Fruit fly (Drosophila melanogaster) whole organism, adult: ENCODE measurements around the gene Rpn12.

ENCODE experiments used
- CG11617 ChIP-seq: fragments of 200-800 bp; sonication (Bioruptor generic); optimal IDR thresholded peaks from 2 replicates; lab custom pipeline; 2017; ENCODE audit warnings: mild to moderate bottlenecking, missing biosample characterization, missing genetic modification reagents, missing genetic modification characterization
- CG12768 ChIP-seq: fragments of 200-800 bp; sonication (Bioruptor generic); optimal IDR thresholded peaks from 2 replicates; lab custom pipeline; 2017; ENCODE audit warnings: missing biosample characterization, missing genetic modification characterization, mild to moderate bottlenecking, moderate library complexity, missing genetic modification reagents
- CG14711 ChIP-seq: fragments of 200-800 bp; sonication (Bioruptor generic); optimal IDR thresholded peaks from 2 replicates; lab custom pipeline; 2018; ENCODE audit warnings: missing biosample characterization, mild to moderate bottlenecking, missing genetic modification characterization, moderate library complexity
- CG1620 ChIP-seq: fragments of 200-800 bp; sonication (Bioruptor generic); optimal IDR thresholded peaks from 2 replicates; lab custom pipeline; 2016; ENCODE audit warnings: missing biosample characterization, missing genetic modification characterization
- CG33017 ChIP-seq: fragments of 200-800 bp; sonication (Bioruptor generic); optimal IDR thresholded peaks from 2 replicates; lab custom pipeline; 2018; ENCODE audit warnings: missing biosample characterization, mild to moderate bottlenecking, missing genetic modification characterization, moderate library complexity
- CG5204 ChIP-seq: fragments of 200-800 bp; sonication (Bioruptor generic); optimal IDR thresholded peaks from 2 replicates; lab custom pipeline; 2016; ENCODE audit warnings: missing biosample characterization, missing genetic modification characterization
- CG7045 ChIP-seq: fragments of 200-800 bp; sonication (Bioruptor generic); optimal IDR thresholded peaks from 2 replicates; lab custom pipeline; 2017; ENCODE audit warnings: missing biosample characterization, mild to moderate bottlenecking, missing genetic modification characterization
- CG7101 ChIP-seq: fragments of 200-800 bp; sonication (Bioruptor generic); optimal IDR thresholded peaks from 2 replicates; lab custom pipeline; 2018; ENCODE audit warnings: missing biosample characterization, mild to moderate bottlenecking, missing genetic modification characterization, moderate library complexity
- Clk ChIP-seq: fragments of 200-800 bp; sonication (Bioruptor generic); optimal IDR thresholded peaks from 2 replicates; lab custom pipeline; 2017; ENCODE audit warnings: missing biosample characterization, missing genetic modification characterization
- Crg-1 ChIP-seq: fragments of 200-800 bp; sonication (Bioruptor generic); optimal IDR thresholded peaks from 2 replicates; lab custom pipeline; 2016; ENCODE audit warnings: missing biosample characterization, missing genetic modification characterization
- Hr96 ChIP-seq: fragments of 200-800 bp; sonication (Bioruptor generic); optimal IDR thresholded peaks from 2 replicates; lab custom pipeline; 2016; ENCODE audit warnings: missing biosample characterization, missing genetic modification characterization
- Mnt ChIP-seq: fragments of 200-800 bp; sonication (Bioruptor generic); optimal IDR thresholded peaks from 2 replicates; lab custom pipeline; 2016; ENCODE audit warnings: missing biosample characterization, mild to moderate bottlenecking, missing genetic modification characterization
- bab1 ChIP-seq: fragments of 200-800 bp; sonication (Bioruptor generic); optimal IDR thresholded peaks from 3 replicates; lab custom pipeline; 2019; ENCODE audit warnings: missing biosample characterization, mild to moderate bottlenecking, missing genetic modification characterization, moderate library complexity
- cic ChIP-seq: fragments of 200-800 bp; sonication (Bioruptor generic); optimal IDR thresholded peaks from 2 replicates; lab custom pipeline; 2017; ENCODE audit warnings: missing biosample characterization, mild to moderate bottlenecking, missing genetic modification characterization, moderate library complexity
- cnc ChIP-seq, 2 experiments: fragments of >200 bp; optimal IDR thresholded peaks; 2 replicates each; lab custom pipeline; 2017
- kay ChIP-seq: fragments of 200-800 bp; sonication (Bioruptor generic); peaks from one replicate; lab custom pipeline; 2016; ENCODE audit warnings: missing biosample characterization, missing genetic modification characterization, borderline replicate concordance
- ovo ChIP-seq: fragments of 200-800 bp; sonication (Bioruptor generic); optimal IDR thresholded peaks from 2 replicates; lab custom pipeline; 2016; ENCODE audit warnings: missing biosample characterization, missing genetic modification characterization
- pad ChIP-seq: fragments of 200-800 bp; sonication (Bioruptor generic); optimal IDR thresholded peaks from 3 replicates; lab custom pipeline; 2017; ENCODE audit warnings: missing biosample characterization, missing genetic modification characterization, mild to moderate bottlenecking, moderate library complexity, missing genetic modification reagents
- tj ChIP-seq: fragments of 200-800 bp; sonication (Bioruptor generic); optimal IDR thresholded peaks from 3 replicates; lab custom pipeline; 2017; ENCODE audit warnings: missing biosample characterization, mild to moderate bottlenecking, missing genetic modification characterization, moderate library complexity
- toe ChIP-seq: fragments of 200-800 bp; sonication (Bioruptor generic); optimal IDR thresholded peaks from 2 replicates; lab custom pipeline; 2016; ENCODE audit warnings: missing biosample characterization, missing genetic modification characterization

Gene Rpn12

DNA sequence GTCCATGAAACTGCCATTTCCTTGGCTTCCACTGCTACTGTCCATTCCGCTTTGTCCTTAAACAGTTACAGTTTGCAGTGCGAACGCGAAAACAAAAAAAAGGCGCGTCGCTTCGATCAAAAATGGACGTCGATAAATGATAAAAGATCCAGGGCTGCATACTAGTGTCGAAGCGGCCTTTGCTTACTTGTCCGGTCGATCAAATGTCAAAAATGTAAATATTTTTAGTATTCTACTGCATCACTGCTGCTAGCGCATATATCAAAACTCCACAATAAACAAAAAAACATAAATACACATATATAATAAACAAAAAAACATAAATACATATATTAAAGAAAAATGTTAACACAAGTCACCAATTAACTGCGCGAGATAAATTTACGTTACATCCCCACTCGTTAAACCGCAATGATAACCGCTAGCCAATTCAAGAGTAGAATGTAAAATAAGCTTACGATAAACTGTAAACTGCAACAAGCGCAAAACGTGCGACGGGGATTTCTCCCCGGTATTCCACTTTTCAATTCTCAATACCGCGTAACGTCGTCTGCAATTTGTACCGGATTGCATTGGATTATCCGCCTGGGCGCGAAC is 12.2 kb downstream of the Rpn12 start, which contains the start of the genes spd-2 and Apl:
TSS of gene spd-2 (minus strand) at position 93 of the 597 bp plus-strand sequence.
TSS of gene Apl (plus strand) at position 260 of the 597 bp plus-strand sequence.
- TF ChIP-seq Crg-1 (GFP tag; lab: Kevin White, UChicago) (no peak), CG12768 (GFP tag; lab: Kevin White, UChicago) (no peak), ovo (GFP tag; lab: Kevin White, UChicago) (no peak), CG14711 (tag; lab: Kevin White, UChicago) (no peak), CG33017 (no peak), cnc (optimal IDR thresholded peaks at IDR 0.05; lab: Kevin White, UChicago) (no peak), CG1620 (GFP tag; lab: Kevin White, UChicago) (no peak), CG5204 (GFP tag; lab: Kevin White, UChicago) (no peak), cic (GFP tag; lab: Kevin White, UChicago) (no peak), Mnt (GFP tag; lab: Kevin White, UChicago) (no peak), toe (GFP tag; lab: Kevin White, UChicago) (no peak), kay (GFP tag; lab: Kevin White, UChicago) (no peak), CG7101 (tag; lab: Kevin White, UChicago) (no peak), tj (GFP tag; lab: Kevin White, UChicago) (no peak), Clk (GFP tag; lab: Kevin White, UChicago) (no peak), bab1 (GFP tag; lab: Kevin White, UChicago) (no peak), Hr96 (no peak)

dm6 chr3L:16602736-16603144 is 19.9 kb downstream of the Rpn12 start, which contains the start of gene Arts:
TSS of gene Arts (plus strand) at chr3L:16602851.
- TF ChIP-seq CG11617 (GFP tag; lab: Kevin White, UChicago) (peak; percentile 67), cic (GFP tag; lab: Kevin White, UChicago) (no peak), kay (GFP tag; lab: Kevin White, UChicago) (no peak), Hr96 (peak; percentile 12), cnc (optimal IDR thresholded peaks at IDR 0.05; lab: Kevin White, UChicago) (no peak), Crg-1 (GFP tag; lab: Kevin White, UChicago) (peak; percentile 22), CG7045 (GFP tag; lab: Kevin White, UChicago) (peak; percentile 29), Mnt (GFP tag; lab: Kevin White, UChicago) (peak; percentile 77), CG5204 (GFP tag; lab: Kevin White, UChicago) (peak; percentile 48), CG14711 (tag; lab: Kevin White, UChicago) (peak; percentile 30), CG7101 (tag; lab: Kevin White, UChicago) (peak; percentile 38), bab1 (GFP tag; lab: Kevin White, UChicago) (peak; percentile 27), ovo (GFP tag; lab: Kevin White, UChicago) (peak; percentile 17), CG12768 (GFP tag; lab: Kevin White, UChicago) (no peak), CG33017 (no peak), tj (GFP tag; lab: Kevin White, UChicago) (peak; percentile 26), CG1620 (GFP tag; lab: Kevin White, UChicago) (peak; percentile 0), pad (GFP tag; lab: Kevin White, UChicago) (peak; percentile 28), Clk (GFP tag; lab: Kevin White, UChicago) (no peak), toe (GFP tag; lab: Kevin White, UChicago) (peak; percentile 51)

dm6 chr3L:16609120-16609519 is 26.3 kb downstream of the Rpn12 start, which contains the start of gene CG4098:
TSS of gene CG4098 (minus strand) at chr3L:16609347.
- TF ChIP-seq cnc (optimal IDR thresholded peaks at IDR 0.05; lab: Kevin White, UChicago) (no peak), CG7101 (tag; lab: Kevin White, UChicago) (peak; percentile 69), CG14711 (tag; lab: Kevin White, UChicago) (peak; percentile 49), cic (GFP tag; lab: Kevin White, UChicago) (peak; percentile 21), pad (GFP tag; lab: Kevin White, UChicago) (peak; percentile 32), Clk (GFP tag; lab: Kevin White, UChicago) (no peak), CG1620 (GFP tag; lab: Kevin White, UChicago) (peak; percentile 61), CG12768 (GFP tag; lab: Kevin White, UChicago) (peak; percentile 63), Mnt (GFP tag; lab: Kevin White, UChicago) (peak; percentile 61), ovo (GFP tag; lab: Kevin White, UChicago) (no peak), CG7045 (GFP tag; lab: Kevin White, UChicago) (peak; percentile 64), Crg-1 (GFP tag; lab: Kevin White, UChicago) (peak; percentile 50), kay (GFP tag; lab: Kevin White, UChicago) (no peak), tj (GFP tag; lab: Kevin White, UChicago) (no peak), toe (GFP tag; lab: Kevin White, UChicago) (peak; percentile 47), CG33017 (peak; percentile 43), bab1 (GFP tag; lab: Kevin White, UChicago) (peak; percentile 69), CG5204 (GFP tag; lab: Kevin White, UChicago) (no peak), CG11617 (GFP tag; lab: Kevin White, UChicago) (peak; percentile 36), Hr96 (peak; percentile 65)

DNA sequence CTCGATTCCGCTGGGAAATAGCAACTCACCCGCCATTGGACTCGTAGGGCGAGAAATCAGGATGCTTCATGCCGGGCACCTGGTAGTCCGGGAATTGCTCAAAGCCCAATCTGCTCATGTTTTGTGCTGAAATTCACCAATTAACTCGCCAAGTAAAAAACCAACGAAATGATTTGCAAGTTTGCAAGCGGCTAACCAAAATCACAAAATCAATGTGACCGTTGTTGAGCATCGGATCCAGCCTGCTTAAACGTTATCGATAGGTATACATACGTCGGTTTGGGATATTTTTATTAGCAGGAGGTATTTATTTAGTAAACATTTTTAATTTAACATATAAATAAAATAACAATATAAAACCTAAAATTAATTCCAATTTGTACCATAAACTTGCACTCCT is 27.4 kb downstream of the Rpn12 start, which contains the start of gene Prosbeta6:
TSS of gene Prosbeta6 (minus strand) at position 218 of the 400 bp plus-strand sequence.
- peak; percentile 42 for TF ChIP-seq bab1 (GFP tag; lab: Kevin White, UChicago)
- TF ChIP-seq tj (GFP tag; lab: Kevin White, UChicago): no peak
- peak; percentile 71 to 76 for TF ChIP-seq cnc (optimal IDR thresholded peaks at IDR 0.05; lab: Kevin White, UChicago)
- no peak for TF ChIP-seq CG1620 (GFP tag; lab: Kevin White, UChicago)
- peak; percentile 38 for TF ChIP-seq CG14711 (tag; lab: Kevin White, UChicago)
- TF ChIP-seq CG7045 (GFP tag; lab: Kevin White, UChicago): no peak
- TF ChIP-seq Crg-1 (GFP tag; lab: Kevin White, UChicago): no peak
- no peak for TF ChIP-seq Hr96
- no peak for TF ChIP-seq cic (GFP tag; lab: Kevin White, UChicago)
- no peak for TF ChIP-seq CG7101 (tag; lab: Kevin White, UChicago)
- no peak for TF ChIP-seq Clk (GFP tag; lab: Kevin White, UChicago)
